Fruit fly (Drosophila melanogaster): ENCODE data around the gene Syx7.

Syx7 gene

DNA sequence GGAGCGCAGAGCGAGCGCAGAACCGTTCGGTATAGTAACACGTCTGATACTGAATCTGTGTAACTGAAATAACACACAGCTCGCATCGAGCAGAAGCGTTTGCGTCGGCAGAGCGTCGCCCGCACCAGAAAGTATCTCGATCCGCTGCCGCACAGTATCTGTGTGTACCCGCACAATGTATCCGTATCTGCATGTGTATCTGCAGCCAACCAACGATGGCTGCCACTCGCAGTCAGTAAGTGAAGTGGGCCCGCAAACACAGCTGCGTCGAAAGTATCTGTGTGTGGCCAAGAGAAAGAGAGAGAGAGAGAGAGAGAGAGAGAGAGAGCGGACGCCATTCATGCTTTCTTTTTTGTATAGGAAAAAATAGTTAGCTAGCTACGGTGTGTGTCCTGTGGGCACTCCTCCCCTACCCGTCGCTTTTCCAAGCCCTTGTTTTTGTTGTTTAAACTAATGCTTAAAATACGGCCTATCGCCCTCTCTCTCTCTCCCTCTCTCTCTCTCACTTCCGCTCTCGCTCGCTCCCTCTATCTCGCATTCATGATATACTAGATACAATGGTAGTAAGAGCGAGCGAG is 30.9 kb downstream of the Syx7 start, which contains the start of gene croc (continued):
- TF ChIP-seq fd96Cb (tag; optimal IDR thresholded peaks at IDR 0.05) (no peak), lola (GFP tag; optimal IDR thresholded peaks at IDR 0.05) (peak in 1 of 3 experiments; percentile 54), yki (optimal IDR thresholded peaks at IDR 0.05) (peak; percentile 99), CG3163 (GFP tag; optimal IDR thresholded peaks at IDR 0.05) (peak; percentile 37), CG11398 (GFP tag; optimal IDR thresholded peaks at IDR 0.05) (peak; percentile 42), slp2 (GFP tag; optimal IDR thresholded peaks at IDR 0.05) (no peak), Nf-YC (tag; optimal IDR thresholded peaks at IDR 0.05) (peak; percentile 98), sens (GFP tag) (peak; percentile 65), B-H2 (GFP tag; optimal IDR thresholded peaks at IDR 0.05) (no peak), Hmr (GFP tag; optimal IDR thresholded peaks at IDR 0.05) (peak; percentile 1), ci (GFP tag; IDR thresholded peaks at IDR 0.05) (peak; percentile 59; the same call in 1 of the 3 replicates), Doc2 (GFP tag; IDR thresholded peaks at IDR 0.05) (no peak), CG12299 (tag; optimal IDR thresholded peaks at IDR 0.05) (no peak), nmo (GFP tag; optimal IDR thresholded peaks at IDR 0.05) (peak; percentile 40), CG11085 (GFP tag; IDR thresholded peaks at IDR 0.05) (no peak), CG9817 (tag; optimal IDR thresholded peaks at IDR 0.05) (no peak), Jarid2 (GFP tag; optimal IDR thresholded peaks at IDR 0.05) (peak; percentile 67), D (optimal IDR thresholded peaks at IDR 0.05) (peak; percentile 70), D (GFP tag; optimal IDR thresholded peaks at IDR 0.05) (peak; percentile 7), repo (GFP tag; optimal IDR thresholded peaks at IDR 0.05) (no peak), Ets97D (GFP tag; optimal IDR thresholded peaks at IDR 0.05) (peak; percentile 40), Nf-YA (GFP tag; IDR thresholded peaks at IDR 0.05) (peak; percentile 75), bbx (GFP tag; IDR thresholded peaks at IDR 0.05; ENCODE audit: partially characterized antibody) (no peak), CG9215 (GFP tag; IDR thresholded peaks at IDR 0.05) (no peak), CG1024 (GFP tag; IDR thresholded peaks at IDR 0.05) (no peak), cg (GFP tag; optimal IDR thresholded peaks at IDR 0.05) (peak; percentile 98), zen (tag; optimal IDR thresholded peaks at IDR 0.05) (no peak), TFAM (GFP tag; optimal IDR thresholded peaks at IDR 0.05) (no peak), CG10321 (GFP tag; IDR thresholded peaks at IDR 0.05) (peak; percentile 86), zen2 (GFP tag; IDR thresholded peaks at IDR 0.05; ENCODE audit: partially characterized antibody) (peak; percentile 55; the same call in 1 of the 3 replicates), CG15479 (GFP tag; optimal IDR thresholded peaks at IDR 0.05) (peak; percentile 47), amos (GFP tag; IDR thresholded peaks at IDR 0.05; ENCODE audit: partially characterized antibody) (0 out of 2 replicates have a peak, but pooled peaks have one; percentile 7), vnd (GFP tag; IDR thresholded peaks at IDR 0.05; ENCODE audit: partially characterized antibody) (peak; percentile 31; the same call in 1 of the 3 replicates), grn (GFP tag; optimal IDR thresholded peaks at IDR 0.05) (peak; percentile 80), CG17385 (GFP tag; optimal IDR thresholded peaks at IDR 0.05) (peak; percentile 5), oc (tag; optimal IDR thresholded peaks at IDR 0.05) (peak; percentile 17), crol (GFP tag; IDR thresholded peaks at IDR 0.05) (peak; percentile 63), gcm (GFP tag; optimal IDR thresholded peaks at IDR 0.05) (peak; percentile 94), Trl (optimal IDR thresholded peaks at IDR 0.05) (peak; percentile 87 to 97), Trl (GFP tag; optimal IDR thresholded peaks at IDR 0.05) (peak; percentile 31), chinmo (GFP tag; IDR thresholded peaks at IDR 0.05; ENCODE audit: partially characterized antibody) (0 out of 4 replicates have a peak, but pooled peaks have one; percentile 50), CG1832 (GFP tag; optimal IDR thresholded peaks at IDR 0.05) (peak; percentile 96), seq (GFP tag; IDR thresholded peaks at IDR 0.05) (peak; percentile 68; the same call in 1 of the 2 replicates), CG8478 (optimal IDR thresholded peaks at IDR 0.05) (peak; percentile 99), Dbx (GFP tag; IDR thresholded peaks at IDR 0.05) (no peak), CG4360 (GFP tag; IDR thresholded peaks at IDR 0.05) (peak; percentile 87), CG7987 (GFP tag; optimal IDR thresholded peaks at IDR 0.05) (no peak), da (GFP tag; optimal IDR thresholded peaks at IDR 0.05) (peak; percentile 63), Lhr (GFP tag; optimal IDR thresholded peaks at IDR 0.05) (no peak), croc (GFP tag; conservative IDR thresholded peaks at IDR 0.05) (no peak), kni (GFP tag; optimal IDR thresholded peaks at IDR 0.05) (peak; percentile 13)
